Fruit fly (Drosophila melanogaster) whole organism, embryonic: ENCODE measurements around the gene CG2003.

Source experiments
- Abd-B ChIP-seq: fragments of 200-800 bp; sonication (Bioruptor generic); optimal IDR thresholded peaks from 2 replicates; lab custom pipeline; 2018; ENCODE audit warnings: missing biosample characterization, mild to moderate bottlenecking, missing genetic modification characterization, moderate library complexity
- Ada2b ChIP-seq: fragments of 200-800 bp; sonication (Bioruptor generic); IDR thresholded peaks from 2 replicates; pipeline ENCODE4 v1.3.6; 2022; ENCODE audit warnings: missing biosample characterization, missing genetic modification characterization
- Aef1 ChIP-seq: fragments of 200-800 bp; sonication (Bioruptor generic); IDR thresholded peaks from 3 replicates; pipeline ENCODE4 v1.3.6; 2022; ENCODE audit warnings: missing biosample characterization, missing genetic modification characterization
- Atf3 ChIP-seq: fragments of 200-800 bp; sonication (Bioruptor generic); optimal IDR thresholded peaks from 3 replicates; lab custom pipeline; 2016; ENCODE audit warnings: missing biosample characterization, missing genetic modification characterization
- Bdp1 ChIP-seq: fragments of 200-800 bp; sonication (Bioruptor generic); optimal IDR thresholded peaks from 3 replicates; lab custom pipeline; 2016; ENCODE audit warnings: missing biosample characterization, missing genetic modification characterization
- Blimp-1 ChIP-seq: fragments of 200-800 bp; sonication (Bioruptor generic); optimal IDR thresholded peaks from 3 replicates; lab custom pipeline; 2018; ENCODE audit warnings: missing biosample characterization, missing genetic modification characterization, mild to moderate bottlenecking, moderate library complexity, missing genetic modification reagents
- CG10274 ChIP-seq: fragments of 200-800 bp; sonication (Bioruptor generic); optimal IDR thresholded peaks from 3 replicates; lab custom pipeline; 2017; ENCODE audit warnings: missing biosample characterization, mild to moderate bottlenecking, missing genetic modification characterization
- CG10543 ChIP-seq: fragments of 200-800 bp; sonication (Bioruptor generic); optimal IDR thresholded peaks from 3 replicates; lab custom pipeline; 2017; ENCODE audit warnings: missing biosample characterization, mild to moderate bottlenecking, missing genetic modification characterization, moderate library complexity
- CG10959 ChIP-seq: fragments of 200-800 bp; sonication (Bioruptor generic); IDR thresholded peaks from 2 replicates; pipeline ENCODE4 v1.3.6; 2022; ENCODE audit warnings: missing biosample characterization, missing genetic modification characterization
- CG11093 ChIP-seq: fragments of 200-800 bp; sonication (Bioruptor generic); IDR thresholded peaks from 3 replicates; pipeline ENCODE4 v1.3.6; 2022; ENCODE audit warnings: missing biosample characterization, missing genetic modification characterization
- CG12391 ChIP-seq: fragments of 200-800 bp; sonication (Bioruptor generic); optimal IDR thresholded peaks from 3 replicates; lab custom pipeline; 2018; ENCODE audit warnings: missing biosample characterization, mild to moderate bottlenecking, missing genetic modification characterization, moderate library complexity
- CG12942 ChIP-seq: fragments of 200-800 bp; sonication (Bioruptor generic); optimal IDR thresholded peaks from 3 replicates; lab custom pipeline; 2016; ENCODE audit warnings: missing biosample characterization, missing genetic modification characterization
- CG16813 ChIP-seq: fragments of 200-800 bp; sonication (Bioruptor generic); IDR thresholded peaks from 3 replicates; pipeline ENCODE4 v1.3.6; 2022; ENCODE audit warnings: missing biosample characterization, missing genetic modification characterization; ENCODE audit not compliant: partially characterized antibody
- CG16863 ChIP-seq: fragments of 200-800 bp; sonication (Bioruptor generic); optimal IDR thresholded peaks from 3 replicates; lab custom pipeline; 2016; ENCODE audit warnings: missing biosample characterization, missing genetic modification characterization
- CG17568 ChIP-seq: fragments of 200-800 bp; sonication (Bioruptor generic); optimal IDR thresholded peaks from 2 replicates; lab custom pipeline; 2018; ENCODE audit warnings: missing biosample characterization, mild to moderate bottlenecking, missing genetic modification characterization, moderate library complexity
- CG2678 ChIP-seq: fragments of 200-800 bp; sonication (Bioruptor generic); optimal IDR thresholded peaks from 3 replicates; lab custom pipeline; 2019; ENCODE audit warnings: missing biosample characterization, mild to moderate bottlenecking, missing genetic modification characterization, moderate library complexity
- CG2875 ChIP-seq: fragments of 200-800 bp; sonication (Bioruptor generic); optimal IDR thresholded peaks from 2 replicates; lab custom pipeline; 2017; ENCODE audit warnings: missing biosample characterization, mild to moderate bottlenecking, missing genetic modification characterization, missing genetic modification reagents
- CG32772 ChIP-seq: fragments of 200-800 bp; sonication (Bioruptor generic); IDR thresholded peaks from 2 replicates; pipeline ENCODE4 v1.3.6; 2022; ENCODE audit warnings: missing biosample characterization, missing genetic modification characterization
- CG3407 ChIP-seq: fragments of 200-800 bp; sonication (Bioruptor generic); optimal IDR thresholded peaks from 2 replicates; lab custom pipeline; 2018; ENCODE audit warnings: missing biosample characterization, mild to moderate bottlenecking, missing genetic modification characterization
- CG34422 ChIP-seq: fragments of 200-800 bp; sonication (Bioruptor generic); IDR thresholded peaks from 3 replicates; pipeline ENCODE4 v1.3.6; 2022; ENCODE audit warnings: missing biosample characterization, missing genetic modification characterization
- CG3847 ChIP-seq: fragments of 200-800 bp; sonication (Bioruptor generic); IDR thresholded peaks from 2 replicates; pipeline ENCODE4 v1.3.6; 2022; ENCODE audit warnings: missing biosample characterization, missing genetic modification characterization
- CG4328 ChIP-seq: fragments of 200-800 bp; sonication (Bioruptor generic); optimal IDR thresholded peaks from 3 replicates; lab custom pipeline; 2017; ENCODE audit warnings: missing biosample characterization, missing genetic modification reagents, missing genetic modification characterization
- CG43689 ChIP-seq: fragments of 200-800 bp; sonication (Bioruptor generic); IDR thresholded peaks from 2 replicates; pipeline ENCODE4 v1.3.6; 2022; ENCODE audit warnings: missing biosample characterization, missing genetic modification characterization
- CG4707 ChIP-seq: fragments of 200-800 bp; sonication (Bioruptor generic); optimal IDR thresholded peaks from 2 replicates; lab custom pipeline; 2018; ENCODE audit warnings: missing biosample characterization, mild to moderate bottlenecking, missing genetic modification characterization, moderate library complexity
- CG4730 ChIP-seq: fragments of 200-800 bp; sonication (Bioruptor generic); IDR thresholded peaks from 2 replicates; pipeline ENCODE4 v1.3.6; 2022; ENCODE audit warnings: missing biosample characterization, missing genetic modification characterization
- CG6791 ChIP-seq: fragments of 200-800 bp; sonication (Bioruptor generic); IDR thresholded peaks from 3 replicates; pipeline ENCODE4 v1.3.6; 2022; ENCODE audit warnings: missing biosample characterization, missing genetic modification characterization; ENCODE audit not compliant: partially characterized antibody
- CG7745 ChIP-seq: fragments of 200-800 bp; sonication (Bioruptor generic); optimal IDR thresholded peaks from 2 replicates; lab custom pipeline; 2018; ENCODE audit warnings: missing biosample characterization, mild to moderate bottlenecking, missing genetic modification characterization, moderate library complexity
- CG7963 ChIP-seq: fragments of 200-800 bp; sonication (Bioruptor generic); IDR thresholded peaks from 3 replicates; pipeline ENCODE4 v1.3.6; 2022; ENCODE audit warnings: missing biosample characterization, missing genetic modification characterization; ENCODE audit not compliant: partially characterized antibody
- Dfd ChIP-seq, 2 experiments: fragments of >200 bp; optimal IDR thresholded peaks; 2 replicates each; lab custom pipeline; 2017; ENCODE audit warnings: missing biosample characterization in 2 of 2, missing genetic modification characterization in 2 of 2
- Doc3 ChIP-seq: fragments of 200-800 bp; sonication (Bioruptor generic); IDR thresholded peaks from 3 replicates; pipeline ENCODE4 v1.3.6; 2022; ENCODE audit warnings: missing biosample characterization, missing genetic modification characterization; ENCODE audit not compliant: partially characterized antibody
- Hr51 ChIP-seq, 2 experiments: fragments of 200-800 bp; sonication (Bioruptor generic); optimal IDR thresholded peaks; 2 replicates in 1 of 2; 3 replicates in 1 of 2; lab custom pipeline; 2016 to 2018; ENCODE audit warnings: missing biosample characterization in 2 of 2, missing genetic modification characterization in 2 of 2, mild to moderate bottlenecking in 1 of 2, moderate library complexity in 1 of 2
- abd-A ChIP-seq: fragments of 200-800 bp; sonication (Bioruptor generic); optimal IDR thresholded peaks from 3 replicates; lab custom pipeline; 2019; ENCODE audit warnings: missing biosample characterization, mild to moderate bottlenecking, missing genetic modification characterization, moderate library complexity
- amos ChIP-seq: fragments of 200-800 bp; sonication (Bioruptor generic); IDR thresholded peaks from 2 replicates; pipeline ENCODE4 v1.3.6; 2022; ENCODE audit warnings: missing biosample characterization, missing genetic modification characterization; ENCODE audit not compliant: partially characterized antibody
- ato ChIP-seq: fragments of 200-800 bp; sonication (Bioruptor generic); IDR thresholded peaks from 2 replicates; pipeline ENCODE4 v1.3.6; 2022; ENCODE audit warnings: missing biosample characterization, missing genetic modification characterization; ENCODE audit not compliant: partially characterized antibody
- bigmax ChIP-seq: fragments of 200-800 bp; sonication (Bioruptor generic); optimal IDR thresholded peaks from 2 replicates; lab custom pipeline; 2018; ENCODE audit warnings: missing biosample characterization, mild to moderate bottlenecking, missing genetic modification characterization
- ci ChIP-seq: fragments of 200-800 bp; sonication (Bioruptor generic); IDR thresholded peaks from 3 replicates; pipeline ENCODE4 v1.3.6; 2022; ENCODE audit warnings: missing biosample characterization, missing genetic modification characterization
- en ChIP-seq: fragments of 200-800 bp; sonication (Bioruptor generic); optimal IDR thresholded peaks from 2 replicates; lab custom pipeline; 2016; ENCODE audit warnings: missing biosample characterization, missing genetic modification characterization
- esg ChIP-seq: fragments of 200-800 bp; sonication (Bioruptor generic); conservative IDR thresholded peaks from 2 replicates; pipeline ENCODE4 v1.3.6; 2022; ENCODE audit warnings: missing biosample characterization, missing genetic modification characterization
- fd3F ChIP-seq: fragments of 200-800 bp; sonication (Bioruptor generic); optimal IDR thresholded peaks from 2 replicates; lab custom pipeline; 2018; ENCODE audit warnings: missing biosample characterization, mild to moderate bottlenecking, missing genetic modification characterization, moderate library complexity
- gsb-n ChIP-seq: fragments of 200-800 bp; sonication (Bioruptor generic); optimal IDR thresholded peaks from 3 replicates; lab custom pipeline; 2018; ENCODE audit warnings: missing biosample characterization, mild to moderate bottlenecking, missing genetic modification characterization
- ham ChIP-seq: fragments of 200-800 bp; sonication (Bioruptor generic); IDR thresholded peaks from 2 replicates; pipeline ENCODE4 v1.3.6; 2022; ENCODE audit warnings: missing biosample characterization, missing genetic modification characterization
- klu ChIP-seq: fragments of 200-800 bp; sonication (Bioruptor generic); IDR thresholded peaks from 2 replicates; pipeline ENCODE4 v1.3.6; 2022; ENCODE audit warnings: missing biosample characterization, missing genetic modification characterization
- phol ChIP-seq: fragments of 200-800 bp; sonication (Bioruptor generic); optimal IDR thresholded peaks from 3 replicates; lab custom pipeline; 2018; ENCODE audit warnings: missing biosample characterization, mild to moderate bottlenecking, missing genetic modification characterization, moderate library complexity
- sd ChIP-seq: fragments of 200-800 bp; sonication (Bioruptor generic); optimal IDR thresholded peaks from 3 replicates; lab custom pipeline; 2018; ENCODE audit warnings: missing biosample characterization, mild to moderate bottlenecking, missing genetic modification characterization, moderate library complexity
- seq ChIP-seq: fragments of 200-800 bp; sonication (Bioruptor generic); IDR thresholded peaks from 2 replicates; pipeline ENCODE4 v1.3.6; 2022; ENCODE audit warnings: missing biosample characterization, missing genetic modification characterization
- shn ChIP-seq: fragments of 200-800 bp; sonication (Bioruptor generic); optimal IDR thresholded peaks from 3 replicates; lab custom pipeline; 2016; ENCODE audit warnings: missing biosample characterization, missing genetic modification characterization
- slp2 ChIP-seq: fragments of 200-800 bp; sonication (Bioruptor generic); optimal IDR thresholded peaks from 2 replicates; lab custom pipeline; 2016; ENCODE audit warnings: missing biosample characterization, missing genetic modification characterization
- stc ChIP-seq: fragments of 200-800 bp; sonication (Bioruptor generic); IDR thresholded peaks from 2 replicates; pipeline ENCODE4 v1.3.6; 2022; ENCODE audit warnings: missing biosample characterization, missing genetic modification characterization
- vvl ChIP-seq: fragments of 200-800 bp; sonication (Bioruptor generic); IDR thresholded peaks from 2 replicates; pipeline ENCODE4 v1.3.6; 2022; ENCODE audit warnings: missing biosample characterization, missing genetic modification characterization
- yki ChIP-seq: fragments of >200 bp; optimal IDR thresholded peaks from 3 replicates; lab custom pipeline; 2018
- zen2 ChIP-seq: fragments of 200-800 bp; sonication (Bioruptor generic); IDR thresholded peaks from 3 replicates; pipeline ENCODE4 v1.3.6; 2022; ENCODE audit warnings: missing biosample characterization, missing genetic modification characterization; ENCODE audit not compliant: partially characterized antibody

The CG2003 gene

dm6 chr3R:31985603-31986002, 7.7 kb downstream of the CG2003 start (continued):
- no peak for TF ChIP-seq CG7745 (tag; lab: Kevin White, UChicago)
- no peak for TF ChIP-seq esg
- no peak for TF ChIP-seq CG32772 (GFP tag; lab: Robert Waterston, UW)
- TF ChIP-seq yki (lab: Kevin White, UChicago), result no peak
- no peak for TF ChIP-seq Aef1
- TF ChIP-seq abd-A (tag; lab: Kevin White, UChicago), result no peak
- no peak; the same call in 2 of the 3 replicates for TF ChIP-seq ci (GFP tag; lab: Robert Waterston, UW)
- TF ChIP-seq CG6791 (GFP tag; lab: Robert Waterston, UW), result peak; percentile 99
- TF ChIP-seq CG12942 (GFP tag; lab: Kevin White, UChicago), result no peak
- TF ChIP-seq fd3F, result no peak
- TF ChIP-seq CG11093 (GFP tag; lab: Robert Waterston, UW), result no peak
- no peak for TF ChIP-seq ham (GFP tag; lab: Robert Waterston, UW)
- no peak for TF ChIP-seq seq
- TF ChIP-seq slp2, result no peak
- no peak for TF ChIP-seq Abd-B (GFP tag; lab: Kevin White, UChicago)
- no peak for TF ChIP-seq Bdp1
- no peak for TF ChIP-seq Atf3 (GFP tag; lab: Kevin White, UChicago)
- TF ChIP-seq CG2875, result no peak
- TF ChIP-seq Hr51 (GFP tag; optimal IDR thresholded peaks at IDR 0.05; lab: Kevin White, UChicago), result no peak
- TF ChIP-seq CG17568, result no peak
- no peak for TF ChIP-seq en (GFP tag; lab: Kevin White, UChicago)
- peak; percentile 10 for TF ChIP-seq CG10543 (GFP tag; lab: Kevin White, UChicago)
- no peak for TF ChIP-seq CG2678 (tag; lab: Kevin White, UChicago)
- no peak for TF ChIP-seq Ada2b (GFP tag; lab: Robert Waterston, UW)
- no peak for TF ChIP-seq klu
- 0 out of 2 replicates have a peak, but pooled peaks have one; percentile 22 for TF ChIP-seq CG3847 (GFP tag; lab: Robert Waterston, UW)
- peak; percentile 42 for TF ChIP-seq vvl (GFP tag; lab: Robert Waterston, UW)
- no peak for TF ChIP-seq CG16863 (GFP tag; lab: Kevin White, UChicago)
- TF ChIP-seq CG10959 (GFP tag; lab: Robert Waterston, UW), result no peak
- TF ChIP-seq CG7963 (GFP tag; lab: Robert Waterston, UW), result peak; percentile 94
- TF ChIP-seq phol (tag; lab: Kevin White, UChicago), result no peak
- no peak for TF ChIP-seq CG10274 (GFP tag; lab: Kevin White, UChicago)
- peak; percentile 95 for TF ChIP-seq CG16813 (GFP tag; lab: Robert Waterston, UW)
- no peak for TF ChIP-seq gsb-n (tag; lab: Kevin White, UChicago)
- peak; percentile 98 for TF ChIP-seq amos (GFP tag; lab: Robert Waterston, UW)
- no peak for TF ChIP-seq CG3407 (GFP tag; lab: Kevin White, UChicago)
- TF ChIP-seq shn (GFP tag; lab: Kevin White, UChicago), result no peak
- no peak for TF ChIP-seq bigmax (GFP tag; lab: Kevin White, UChicago)
- no peak for TF ChIP-seq sd (tag; lab: Kevin White, UChicago)
- no peak for TF ChIP-seq CG4707 (GFP tag; lab: Kevin White, UChicago)
- TF ChIP-seq CG43689 (GFP tag; lab: Robert Waterston, UW), result no peak
- TF ChIP-seq ato (GFP tag; lab: Robert Waterston, UW), result peak; percentile 94
- peak; percentile 94 for TF ChIP-seq zen2 (GFP tag; lab: Robert Waterston, UW)
- no peak for TF ChIP-seq CG12391 (tag; lab: Kevin White, UChicago)
- no peak for TF ChIP-seq CG34422 (GFP tag; lab: Robert Waterston, UW)
- TF ChIP-seq Doc3, result peak; percentile 82
- no peak for TF ChIP-seq Dfd (GFP tag; optimal IDR thresholded peaks at IDR 0.05; lab: Kevin White, UChicago)
- no peak for TF ChIP-seq Blimp-1 (GFP tag; lab: Kevin White, UChicago)
- TF ChIP-seq stc, result no peak
- TF ChIP-seq CG4730 (GFP tag; lab: Robert Waterston, UW), result no peak
- TF ChIP-seq CG4328 (GFP tag; lab: Kevin White, UChicago), result no peak
